Fruit fly (Drosophila melanogaster) S2 (cell line): ENCODE data around the gene Tsen2.

Experiments
- CG8478 ChIP-seq: fragments of >200 bp; optimal IDR thresholded peaks from 2 replicates; lab custom pipeline; 2018
- CTCF ChIP-seq, 2 experiments: fragments of >200 bp; optimal IDR thresholded peaks; 2 replicates each; lab custom pipeline; 2018

dm6 chr2L:16684908-16685611 lies 44.5 kb upstream of the Tsen2 start:
- TF ChIP-seq CG8478 (lab: Kevin White, UChicago) = no peak
- TF ChIP-seq CTCF (optimal IDR thresholded peaks at IDR 0.05; lab: Kevin White, UChicago) = no peak
